Fruit fly (Drosophila melanogaster): ENCODE results near the gene bdwf.

- peak; percentile 27 for TF ChIP-seq Lhr (GFP tag; optimal IDR thresholded peaks at IDR 0.05)
- no peak for TF ChIP-seq fu2 (GFP tag; optimal IDR thresholded peaks at IDR 0.05)
- no peak for TF ChIP-seq CG3407 (GFP tag; optimal IDR thresholded peaks at IDR 0.05)
- no peak for TF ChIP-seq cas (GFP tag; IDR thresholded peaks at IDR 0.05)
- no peak for TF ChIP-seq CG10274 (GFP tag; optimal IDR thresholded peaks at IDR 0.05)
- no peak for TF ChIP-seq h (optimal IDR thresholded peaks at IDR 0.05)
- peak; percentile 3 for TF ChIP-seq CG1603 (tag; optimal IDR thresholded peaks at IDR 0.05)
- no peak for TF ChIP-seq ci (GFP tag; IDR thresholded peaks at IDR 0.05)
- no peak for TF ChIP-seq CG34422 (GFP tag; IDR thresholded peaks at IDR 0.05)
- no peak for TF ChIP-seq rib (GFP tag; IDR thresholded peaks at IDR 0.05)
- peak; percentile 32 for TF ChIP-seq stwl (tag; optimal IDR thresholded peaks at IDR 0.05)
- no peak for TF ChIP-seq dmrt11E (tag; optimal IDR thresholded peaks at IDR 0.05)
These were observed at the start of gene bdwf, which contains the start of gene Patr-1 for dm6 chr3R:17042838-17043569.
